Fruit fly (Drosophila melanogaster): ENCODE measurements around the gene heca.

heca gene

dm6 chr3R:30235253-30235652 is 42.5 kb upstream of the heca start (continued):
- TF ChIP-seq CG2678 (tag; optimal IDR thresholded peaks at IDR 0.05) (peak; percentile 64), ind (GFP tag; optimal IDR thresholded peaks at IDR 0.05) (peak; percentile 8), CG16779 (GFP tag; IDR thresholded peaks at IDR 0.05) (no peak), run (tag; optimal IDR thresholded peaks at IDR 0.05) (no peak), seq (GFP tag; IDR thresholded peaks at IDR 0.05) (no peak), MESR4 (GFP tag; optimal IDR thresholded peaks at IDR 0.05) (no peak), jing (GFP tag; optimal IDR thresholded peaks at IDR 0.05) (no peak), gem (tag; optimal IDR thresholded peaks at IDR 0.05) (peak; percentile 53), cato (GFP tag; optimal IDR thresholded peaks at IDR 0.05; ENCODE audit: borderline replicate concordance) (no peak), CG15601 (tag; optimal IDR thresholded peaks at IDR 0.05) (peak; percentile 30), mld (GFP tag; IDR thresholded peaks at IDR 0.05; ENCODE audit: partially characterized antibody) (no peak), D19A (tag; optimal IDR thresholded peaks at IDR 0.05) (peak; percentile 29), Med (GFP tag) (peak; percentile 76), da (GFP tag; optimal IDR thresholded peaks at IDR 0.05) (no peak), CG14014 (GFP tag; IDR thresholded peaks at IDR 0.05) (peak; percentile 23; the same call in 1 of the 2 replicates), otp (GFP tag; IDR thresholded peaks at IDR 0.05) (0 out of 3 replicates have a peak, but pooled peaks have one; percentile 7), CG14667 (GFP tag; IDR thresholded peaks at IDR 0.05) (no peak), fd102C (GFP tag; optimal IDR thresholded peaks at IDR 0.05) (no peak), Fer2 (tag; optimal IDR thresholded peaks at IDR 0.05) (no peak), CG2116 (GFP tag; optimal IDR thresholded peaks at IDR 0.05) (no peak), CG17328 (GFP tag; IDR thresholded peaks at IDR 0.05) (peak; percentile 46; the same call in 1 of the 2 replicates), Nf-YB (GFP tag; optimal IDR thresholded peaks at IDR 0.05) (no peak), CG6813 (GFP tag; optimal IDR thresholded peaks at IDR 0.05) (peak; percentile 24), ato (GFP tag; IDR thresholded peaks at IDR 0.05; ENCODE audit: partially characterized antibody) (no peak), CG5180 (GFP tag; optimal IDR thresholded peaks at IDR 0.05) (no peak), onecut (GFP tag; IDR thresholded peaks at IDR 0.05) (peak; percentile 40; the same call in 1 of the 2 replicates), lab (GFP tag; optimal IDR thresholded peaks at IDR 0.05) (peak; percentile 41), shn (GFP tag; optimal IDR thresholded peaks at IDR 0.05) (no peak), Atf3 (GFP tag; optimal IDR thresholded peaks at IDR 0.05) (no peak), CG4424 (GFP tag; optimal IDR thresholded peaks at IDR 0.05) (no peak), CG7271 (tag; optimal IDR thresholded peaks at IDR 0.05) (no peak), CG2889 (GFP tag; IDR thresholded peaks at IDR 0.05) (0 out of 3 replicates have a peak, but pooled peaks have one; percentile 28), nerfin-1 (tag; optimal IDR thresholded peaks at IDR 0.05) (no peak), peb (GFP tag; IDR thresholded peaks at IDR 0.05) (no peak), slp2 (GFP tag; optimal IDR thresholded peaks at IDR 0.05) (no peak), CG43689 (GFP tag; IDR thresholded peaks at IDR 0.05) (no peak), CG14441 (GFP tag; IDR thresholded peaks at IDR 0.05) (peak; percentile 42), CG11456 (GFP tag; IDR thresholded peaks at IDR 0.05) (no peak), h (optimal IDR thresholded peaks at IDR 0.05) (no peak), Doc2 (GFP tag; IDR thresholded peaks at IDR 0.05) (no peak), CG31224 (GFP tag; IDR thresholded peaks at IDR 0.05) (0 out of 2 replicates have a peak, but pooled peaks have one; percentile 13), Gug (GFP tag; IDR thresholded peaks at IDR 0.05) (no peak), ac (GFP tag; optimal IDR thresholded peaks at IDR 0.05) (no peak), CG4328 (GFP tag; optimal IDR thresholded peaks at IDR 0.05) (no peak), vvl (GFP tag; IDR thresholded peaks at IDR 0.05) (peak; percentile 39; the same call in 1 of the 2 replicates), Asciz (GFP tag; optimal IDR thresholded peaks at IDR 0.05) (peak; percentile 23), Vsx1 (GFP tag; optimal IDR thresholded peaks at IDR 0.05) (no peak), grn (GFP tag; optimal IDR thresholded peaks at IDR 0.05) (no peak), CG10565 (GFP tag; optimal IDR thresholded peaks at IDR 0.05) (no peak), chinmo (GFP tag; IDR thresholded peaks at IDR 0.05; ENCODE audit: partially characterized antibody) (no peak), tx (GFP tag; optimal IDR thresholded peaks at IDR 0.05) (no peak)
